Worm (Caenorhabditis elegans) whole organism, L3 larva: ENCODE results near the gene dpy-6.
A peak's percentile ranks its signal among the peaks of the same experiment; 100 is the strongest.

ENCODE experiments used
- R02D3.7 ChIP-seq: fragments of 150-350 bp; optimal IDR thresholded peaks from 2 replicates; lab custom pipeline; 2014; ENCODE audit warnings: missing biosample characterization, missing genetic modification characterization
- ZK546.5 ChIP-seq: sonication (generic microtip); optimal IDR thresholded peaks from 2 replicates; lab custom pipeline; 2017; ENCODE audit warnings: missing biosample characterization, missing genetic modification characterization
- aly-2 ChIP-seq: fragments of 150-350 bp; optimal IDR thresholded peaks from 2 replicates; lab custom pipeline; 2014; ENCODE audit warnings: missing biosample characterization, missing genetic modification characterization
- ama-1 ChIP-seq: fragments of 150-350 bp; optimal IDR thresholded peaks from 2 replicates; lab custom pipeline; 2018
- ceh-16 ChIP-seq: sonication (generic microtip); optimal IDR thresholded peaks from 2 replicates; lab custom pipeline; 2017; ENCODE audit warnings: missing biosample characterization, missing genetic modification characterization
- ceh-28 ChIP-seq: fragments of 150-350 bp; optimal IDR thresholded peaks from 2 replicates; lab custom pipeline; 2014; ENCODE audit warnings: missing biosample characterization, missing genetic modification reagents, missing genetic modification characterization
- daf-12 ChIP-seq: fragments of 150-350 bp; optimal IDR thresholded peaks from 2 replicates; lab custom pipeline; 2014; ENCODE audit warnings: missing biosample characterization, missing genetic modification reagents, missing genetic modification characterization
- egl-27 ChIP-seq: sonication (generic microtip); optimal IDR thresholded peaks from 4 replicates; lab custom pipeline; 2017; ENCODE audit warnings: missing biosample characterization, missing genetic modification reagents, missing genetic modification characterization
- egl-5 ChIP-seq: fragments of 150-350 bp; optimal IDR thresholded peaks from 2 replicates; lab custom pipeline; 2017; ENCODE audit warnings: missing biosample characterization, missing genetic modification reagents, missing genetic modification characterization, inconsistent platforms
- elt-1 ChIP-seq: fragments of 150-350 bp; optimal IDR thresholded peaks from 2 replicates; lab custom pipeline; 2014; ENCODE audit warnings: missing biosample characterization, missing genetic modification characterization
- elt-3 ChIP-seq, 3 experiments: fragments of 150-350 bp in 1 of 3; sonication (generic microtip) in 2 of 3; optimal IDR thresholded peaks; 2 replicates in 2 of 3; 4 replicates in 1 of 3; lab custom pipeline; 2014 to 2017; ENCODE audit warnings: missing biosample characterization in 3 of 3, missing genetic modification characterization in 3 of 3
- fkh-10 ChIP-seq: sonication (generic microtip); optimal IDR thresholded peaks from 2 replicates; lab custom pipeline; 2017; ENCODE audit warnings: missing biosample characterization, missing genetic modification reagents, missing genetic modification characterization
- fkh-2 ChIP-seq: fragments of 150-350 bp; optimal IDR thresholded peaks from 2 replicates; lab custom pipeline; 2014; ENCODE audit warnings: missing biosample characterization, missing genetic modification reagents, missing genetic modification characterization
- hmg-11 ChIP-seq: sonication (generic microtip); optimal IDR thresholded peaks from 2 replicates; lab custom pipeline; 2016; ENCODE audit warnings: missing genetic modification characterization, missing compliant biosample characterization
- jun-1 ChIP-seq: fragments of 150-350 bp; optimal IDR thresholded peaks from 2 replicates; lab custom pipeline; 2014; ENCODE audit warnings: missing biosample characterization, missing genetic modification reagents, missing genetic modification characterization
- lin-15B ChIP-seq: fragments of 150-350 bp; optimal IDR thresholded peaks from 2 replicates; lab custom pipeline; 2014; ENCODE audit warnings: missing biosample characterization, missing genetic modification characterization
- lin-39 ChIP-seq: fragments of 150-350 bp; optimal IDR thresholded peaks from 2 replicates; lab custom pipeline; 2018; ENCODE audit warnings: missing biosample characterization, missing genetic modification reagents, missing genetic modification characterization
- lsy-12 ChIP-seq: sonication (generic microtip); optimal IDR thresholded peaks from 2 replicates; lab custom pipeline; 2016; ENCODE audit warnings: mild to moderate bottlenecking, missing genetic modification characterization, missing compliant biosample characterization
- mdl-1 ChIP-seq: fragments of 150-350 bp; optimal IDR thresholded peaks from 2 replicates; lab custom pipeline; 2014; ENCODE audit warnings: missing biosample characterization, missing genetic modification characterization
- mml-1 ChIP-seq: fragments of 150-350 bp; sonication (generic microtip); optimal IDR thresholded peaks from 3 replicates; lab custom pipeline; 2014; ENCODE audit warnings: missing biosample characterization, missing genetic modification characterization
- nfya-1 ChIP-seq: sonication (generic microtip); optimal IDR thresholded peaks from 2 replicates; lab custom pipeline; 2017; ENCODE audit warnings: missing genetic modification characterization, mild to moderate bottlenecking, missing compliant biosample characterization, antibody characterized with exemption, moderate library complexity; ENCODE audit not compliant: insufficient read depth
- nhr-11 ChIP-seq: fragments of 150-350 bp; optimal IDR thresholded peaks from 2 replicates; lab custom pipeline; 2014; ENCODE audit warnings: missing biosample characterization, missing genetic modification characterization
- nhr-12 ChIP-seq: fragments of 150-350 bp; optimal IDR thresholded peaks from 2 replicates; lab custom pipeline; 2014; ENCODE audit warnings: missing biosample characterization, missing genetic modification characterization
- nhr-23 ChIP-seq: fragments of 150-350 bp; optimal IDR thresholded peaks from 2 replicates; lab custom pipeline; 2014; ENCODE audit warnings: missing biosample characterization, missing genetic modification reagents, missing genetic modification characterization
- nhr-237 ChIP-seq: fragments of 150-350 bp; optimal IDR thresholded peaks from 2 replicates; lab custom pipeline; 2014; ENCODE audit warnings: missing biosample characterization, missing genetic modification characterization
- nhr-25 ChIP-seq: sonication (generic microtip); optimal IDR thresholded peaks from 2 replicates; lab custom pipeline; 2017; ENCODE audit warnings: missing biosample characterization, missing genetic modification characterization
- nhr-28 ChIP-seq: fragments of 150-350 bp; optimal IDR thresholded peaks from 2 replicates; lab custom pipeline; 2014; ENCODE audit warnings: missing biosample characterization, missing genetic modification characterization
- nhr-43 ChIP-seq: sonication (generic microtip); optimal IDR thresholded peaks from 2 replicates; lab custom pipeline; 2016; ENCODE audit warnings: mild to moderate bottlenecking, missing genetic modification characterization, missing compliant biosample characterization; ENCODE audit not compliant: poor library complexity, severe bottlenecking
- nhr-67 ChIP-seq: fragments of 150-350 bp; optimal IDR thresholded peaks from 2 replicates; lab custom pipeline; 2014; ENCODE audit warnings: missing biosample characterization, missing genetic modification characterization
- nhr-76 ChIP-seq: fragments of 150-350 bp; sonication (generic microtip); optimal IDR thresholded peaks from 5 replicates; lab custom pipeline; 2014; ENCODE audit warnings: missing biosample characterization, missing genetic modification characterization
- nhr-77 ChIP-seq: fragments of 150-350 bp; optimal IDR thresholded peaks from 2 replicates; lab custom pipeline; 2014; ENCODE audit warnings: missing biosample characterization, missing genetic modification characterization
- pha-4 ChIP-seq: fragments of 150-350 bp; optimal IDR thresholded peaks from 2 replicates; lab custom pipeline; 2014; ENCODE audit warnings: missing biosample characterization, missing genetic modification reagents, missing genetic modification characterization
- pqm-1 ChIP-seq: fragments of 150-350 bp; optimal IDR thresholded peaks from 2 replicates; lab custom pipeline; 2017; ENCODE audit warnings: missing biosample characterization, missing genetic modification characterization, inconsistent platforms
- sea-2 ChIP-seq: fragments of 150-350 bp; sonication (generic microtip); optimal IDR thresholded peaks from 4 replicates; lab custom pipeline; 2014; ENCODE audit warnings: missing biosample characterization, missing genetic modification reagents, missing genetic modification characterization
- skn-1 ChIP-seq: fragments of 150-350 bp; optimal IDR thresholded peaks from 2 replicates; lab custom pipeline; 2014; ENCODE audit warnings: missing biosample characterization, missing genetic modification characterization
- snpc-4 ChIP-seq: fragments of 150-350 bp; optimal IDR thresholded peaks from 2 replicates; lab custom pipeline; 2014; ENCODE audit warnings: missing biosample characterization, missing genetic modification characterization
- tbx-2 ChIP-seq: sonication (generic microtip); optimal IDR thresholded peaks from 2 replicates; lab custom pipeline; 2016; ENCODE audit warnings: mild to moderate bottlenecking, missing genetic modification characterization, missing compliant biosample characterization
- unc-39 ChIP-seq: sonication (generic microtip); optimal IDR thresholded peaks from 4 replicates; lab custom pipeline; 2017; ENCODE audit warnings: missing biosample characterization, missing genetic modification characterization
- unc-62 ChIP-seq: fragments of 150-350 bp; sonication (generic microtip); optimal IDR thresholded peaks from 4 replicates; lab custom pipeline; 2014; ENCODE audit warnings: missing biosample characterization, missing genetic modification reagents, missing genetic modification characterization
- zag-1 ChIP-seq: fragments of 150-350 bp; optimal IDR thresholded peaks from 2 replicates; lab custom pipeline; 2014; ENCODE audit warnings: missing biosample characterization, missing genetic modification characterization
- ztf-11 ChIP-seq: fragments of 150-350 bp; optimal IDR thresholded peaks from 2 replicates; lab custom pipeline; 2014; ENCODE audit warnings: missing biosample characterization, missing genetic modification characterization
- ztf-4 ChIP-seq: fragments of 150-350 bp; optimal IDR thresholded peaks from 2 replicates; lab custom pipeline; 2014; ENCODE audit warnings: missing biosample characterization, missing genetic modification characterization

dpy-6 gene

DNA sequence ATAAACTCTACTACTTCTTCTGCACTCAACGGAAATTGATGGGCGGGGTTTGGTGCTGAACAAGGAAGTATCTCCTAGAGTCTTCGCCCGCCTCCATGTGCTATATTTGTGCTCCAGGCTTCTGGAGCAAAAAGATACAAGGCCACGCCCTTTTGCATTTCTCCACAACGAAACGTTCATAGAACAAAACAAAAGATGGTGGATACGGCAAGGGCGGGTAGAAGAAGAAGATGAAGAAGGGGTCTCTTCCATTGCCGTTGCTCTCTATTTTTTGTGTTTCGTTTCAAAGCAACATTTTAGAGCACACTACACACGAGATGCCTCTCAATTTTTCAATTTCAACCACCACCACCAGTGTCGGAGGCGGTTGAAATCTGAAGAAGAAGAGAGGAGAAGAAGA is 20.9 kb upstream of the dpy-6 start:
- TF ChIP-seq hmg-11 (tag; lab: Kevin White, UChicago) (peak; percentile 25), unc-62 (GFP tag; lab: Kevin White, UChicago) (peak; percentile 1), lin-39 (tag; lab: Kevin White, UChicago) (peak; percentile 34), mdl-1 (tag; lab: Kevin White, UChicago) (peak; percentile 50), tbx-2 (tag; lab: Kevin White, UChicago) (no peak), fkh-10 (GFP tag; lab: Kevin White, UChicago) (peak; percentile 73), egl-5 (tag; lab: Kevin White, UChicago) (no peak), nhr-28 (tag; lab: Kevin White, UChicago) (no peak), nhr-43 (tag; lab: Kevin White, UChicago) (no peak)

DNA sequence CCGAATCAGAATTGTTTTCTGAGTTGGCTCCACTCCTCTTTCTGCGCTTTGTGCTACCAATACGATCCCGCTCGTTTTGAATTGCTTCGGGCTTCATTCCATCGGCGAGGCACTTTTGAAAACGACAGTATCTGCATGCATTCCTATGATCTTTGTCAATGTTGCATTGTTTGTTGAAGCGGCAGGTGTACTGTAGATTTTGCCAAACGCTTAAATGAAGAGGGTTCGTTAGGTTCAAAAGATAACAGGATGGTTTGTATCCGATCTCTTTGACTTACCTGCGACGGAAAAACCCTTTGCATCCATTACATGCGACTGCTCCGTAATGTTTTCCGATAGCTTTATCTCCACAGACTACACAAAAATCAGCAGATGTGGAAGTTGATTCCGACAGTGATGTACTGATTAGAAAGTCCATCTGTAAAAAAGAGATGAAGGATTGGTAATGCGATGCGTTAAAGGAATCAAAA is 20.4 kb upstream of the dpy-6 start, which contains the start of gene nhr-14:
TSS of gene nhr-14 (minus strand) at position 420 of the 470 bp plus-strand sequence.
- peak; percentile 16 for TF ChIP-seq nhr-25 (tag; lab: Kevin White, UChicago)
- TF ChIP-seq nhr-67 (tag; lab: Kevin White, UChicago), result no peak

DNA sequence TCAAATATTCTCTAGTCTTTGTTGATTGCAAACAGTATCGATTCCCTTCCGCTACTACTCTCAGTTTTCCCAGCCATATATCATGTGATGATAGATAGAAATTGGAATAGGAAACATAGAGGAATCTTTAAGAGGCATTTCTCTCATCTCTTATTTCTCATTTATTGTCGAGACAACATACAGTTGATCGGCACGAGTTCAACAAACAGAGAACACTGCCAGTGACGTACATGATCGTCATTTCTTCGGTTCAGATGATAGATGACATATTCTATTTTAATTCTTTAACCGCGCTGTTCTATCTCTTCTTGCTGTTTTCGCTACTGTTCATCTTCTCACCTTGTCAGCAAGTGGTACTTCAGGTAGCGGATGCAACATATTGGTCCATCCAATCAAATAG is 19.7 kb upstream of the dpy-6 start:
- peak; percentile 99 for TF ChIP-seq nhr-43 (tag; lab: Kevin White, UChicago)
- peak; percentile 99 for TF ChIP-seq nhr-23
- peak; percentile 61 for TF ChIP-seq R02D3.7 (tag; lab: Kevin White, UChicago)
- TF ChIP-seq fkh-10 (GFP tag; lab: Kevin White, UChicago), result no peak
- no peak for TF ChIP-seq ztf-11 (tag; lab: Kevin White, UChicago)
- no peak for TF ChIP-seq zag-1 (tag; lab: Kevin White, UChicago)
- peak; percentile 46 for TF ChIP-seq nfya-1
- TF ChIP-seq skn-1 (tag; lab: Kevin White, UChicago), result no peak
- peak; percentile 35 for TF ChIP-seq nhr-28 (tag; lab: Kevin White, UChicago)
- TF ChIP-seq ceh-16 (tag; lab: Kevin White, UChicago), result no peak
- TF ChIP-seq ZK546.5, result no peak
- no peak for TF ChIP-seq lin-15B (tag; lab: Kevin White, UChicago)
- no peak for TF ChIP-seq pha-4 (tag; lab: Kevin White, UChicago)
- peak; percentile 80 for TF ChIP-seq nhr-76 (tag; lab: Kevin White, UChicago)
- TF ChIP-seq ceh-28, result peak; percentile 71
- peak; percentile 54 for TF ChIP-seq egl-27 (tag; lab: Kevin White, UChicago)
- TF ChIP-seq aly-2 (tag; lab: Kevin White, UChicago), result no peak
- peak; percentile 20 for TF ChIP-seq ama-1 (lab: Kevin White, UChicago)
- TF ChIP-seq nhr-11 (tag; lab: Kevin White, UChicago), result no peak
- TF ChIP-seq unc-39, result no peak
- TF ChIP-seq nhr-12, result no peak
- TF ChIP-seq daf-12 (tag; lab: Kevin White, UChicago), result no peak
- peak; percentile 9 for TF ChIP-seq jun-1 (tag; lab: Kevin White, UChicago)
- TF ChIP-seq ztf-4 (tag; lab: Kevin White, UChicago), result peak; percentile 29
- peak; percentile 68 for TF ChIP-seq unc-62 (GFP tag; lab: Kevin White, UChicago)
- TF ChIP-seq tbx-2 (tag; lab: Kevin White, UChicago), result peak; percentile 69
- TF ChIP-seq nhr-237, result no peak
- TF ChIP-seq fkh-2, result no peak
- TF ChIP-seq mml-1, result no peak
- TF ChIP-seq snpc-4 (tag; lab: Kevin White, UChicago), result no peak
- TF ChIP-seq mdl-1 (tag; lab: Kevin White, UChicago), result peak; percentile 51
- no peak for TF ChIP-seq elt-1 (tag; lab: Kevin White, UChicago)
- TF ChIP-seq nhr-77 (tag; lab: Kevin White, UChicago), result peak; percentile 15
- peak; percentile 45 for TF ChIP-seq lsy-12 (tag; lab: Kevin White, UChicago)
- no peak for TF ChIP-seq pqm-1 (tag; lab: Kevin White, UChicago)
- TF ChIP-seq nhr-67 (tag; lab: Kevin White, UChicago), result no peak
- TF ChIP-seq nhr-25 (tag; lab: Kevin White, UChicago), result peak; percentile 91
- TF ChIP-seq sea-2 (GFP tag; lab: Kevin White, UChicago), result no peak
- TF ChIP-seq elt-3 (tag; optimal IDR thresholded peaks at IDR 0.05; lab: Kevin White, UChicago), result peak in 2 of 3 experiments; percentile 81 to 83
